Fruit fly (Drosophila melanogaster) whole organism, embryonic: ENCODE results near the gene Jon66Cii.

Experiments
- Asciz ChIP-seq: fragments of 200-800 bp; sonication (Bioruptor generic); optimal IDR thresholded peaks from 2 replicates; lab custom pipeline; 2017; ENCODE audit warnings: missing biosample characterization, mild to moderate bottlenecking, missing genetic modification characterization, missing genetic modification reagents
- Atf6 ChIP-seq: fragments of 200-800 bp; sonication (Bioruptor generic); IDR thresholded peaks from 2 replicates; pipeline ENCODE4 v1.3.6; 2022; ENCODE audit warnings: missing biosample characterization, missing genetic modification characterization
- CG11247 ChIP-seq: fragments of 200-800 bp; sonication (Bioruptor generic); IDR thresholded peaks from 2 replicates; pipeline ENCODE4 v1.3.6; 2022; ENCODE audit warnings: missing biosample characterization, missing genetic modification characterization
- CG11456 ChIP-seq: fragments of 200-800 bp; sonication (Bioruptor generic); IDR thresholded peaks from 3 replicates; pipeline ENCODE4 v1.3.6; 2022; ENCODE audit warnings: missing biosample characterization, missing genetic modification characterization
- CG12219 ChIP-seq: fragments of 200-800 bp; sonication (Bioruptor generic); optimal IDR thresholded peaks from 3 replicates; lab custom pipeline; 2018; ENCODE audit warnings: missing biosample characterization, mild to moderate bottlenecking, missing genetic modification characterization
- CG12744 ChIP-seq: fragments of 200-800 bp; sonication (Bioruptor generic); optimal IDR thresholded peaks from 2 replicates; lab custom pipeline; 2016; ENCODE audit warnings: missing biosample characterization, missing genetic modification characterization
- CG14441 ChIP-seq: fragments of 200-800 bp; sonication (Bioruptor generic); IDR thresholded peaks from 2 replicates; pipeline ENCODE4 v1.3.6; 2022; ENCODE audit warnings: missing biosample characterization, missing genetic modification characterization
- CG15269 ChIP-seq: fragments of 200-800 bp; sonication (Bioruptor generic); optimal IDR thresholded peaks from 2 replicates; lab custom pipeline; 2018; ENCODE audit warnings: missing biosample characterization, mild to moderate bottlenecking, missing genetic modification characterization, moderate library complexity
- CG15696 ChIP-seq: fragments of 200-800 bp; sonication (Bioruptor generic); optimal IDR thresholded peaks from 2 replicates; lab custom pipeline; 2019; ENCODE audit warnings: missing biosample characterization, mild to moderate bottlenecking, missing genetic modification characterization, moderate library complexity
- CG18262 ChIP-seq: fragments of 200-800 bp; optimal IDR thresholded peaks from 3 replicates; lab custom pipeline; 2019; ENCODE audit warnings: missing biosample characterization, mild to moderate bottlenecking, missing genetic modification characterization, moderate library complexity
- CG32532 ChIP-seq: fragments of 200-800 bp; sonication (Bioruptor generic); IDR thresholded peaks from 2 replicates; pipeline ENCODE4 v1.3.6; 2022; ENCODE audit warnings: missing biosample characterization, missing genetic modification characterization
- CG3847 ChIP-seq: fragments of 200-800 bp; sonication (Bioruptor generic); IDR thresholded peaks from 2 replicates; pipeline ENCODE4 v1.3.6; 2022; ENCODE audit warnings: missing biosample characterization, missing genetic modification characterization
- CG4328 ChIP-seq: fragments of 200-800 bp; sonication (Bioruptor generic); optimal IDR thresholded peaks from 3 replicates; lab custom pipeline; 2017; ENCODE audit warnings: missing biosample characterization, missing genetic modification reagents, missing genetic modification characterization
- CG4360 ChIP-seq: fragments of 200-800 bp; sonication (Bioruptor generic); IDR thresholded peaks from 2 replicates; pipeline ENCODE4 v1.3.6; 2022; ENCODE audit warnings: missing biosample characterization, missing genetic modification characterization
- CG4730 ChIP-seq: fragments of 200-800 bp; sonication (Bioruptor generic); IDR thresholded peaks from 2 replicates; pipeline ENCODE4 v1.3.6; 2022; ENCODE audit warnings: missing biosample characterization, missing genetic modification characterization
- CG5953 ChIP-seq: fragments of 200-800 bp; sonication (Bioruptor generic); IDR thresholded peaks from 2 replicates; pipeline ENCODE4 v1.3.6; 2022; ENCODE audit warnings: missing biosample characterization, missing genetic modification characterization
- CG9215 ChIP-seq: fragments of 200-800 bp; sonication (Bioruptor generic); IDR thresholded peaks from 2 replicates; pipeline ENCODE4 v1.3.6; 2022; ENCODE audit warnings: missing biosample characterization, missing genetic modification characterization
- CG9932 ChIP-seq: fragments of 200-800 bp; sonication (Bioruptor generic); IDR thresholded peaks from 2 replicates; pipeline ENCODE4 v1.3.6; 2022; ENCODE audit warnings: missing biosample characterization, missing genetic modification characterization
- D ChIP-seq, 2 experiments: fragments of 200-800 bp in 1 of 2; fragments of >200 bp in 1 of 2; sonication (Bioruptor generic) in 1 of 2; optimal IDR thresholded peaks; 2 replicates in 1 of 2; 3 replicates in 1 of 2; lab custom pipeline; 2017; ENCODE audit warnings: mild to moderate bottlenecking in 1 of 2, missing biosample characterization in 1 of 2, missing genetic modification characterization in 1 of 2, missing genetic modification reagents in 1 of 2
- Dad ChIP-seq: fragments of 200-800 bp; sonication (Bioruptor generic); optimal IDR thresholded peaks from 3 replicates; lab custom pipeline; 2016; ENCODE audit warnings: missing biosample characterization, missing genetic modification characterization
- Deaf1 ChIP-seq: fragments of 200-800 bp; optimal IDR thresholded peaks from 3 replicates; lab custom pipeline; 2019; ENCODE audit warnings: missing biosample characterization, mild to moderate bottlenecking, missing genetic modification characterization, moderate library complexity
- Fer2 ChIP-seq: fragments of 200-800 bp; sonication (Bioruptor generic); optimal IDR thresholded peaks from 2 replicates; lab custom pipeline; 2018; ENCODE audit warnings: missing biosample characterization, mild to moderate bottlenecking, missing genetic modification characterization, moderate library complexity
- Fer3 ChIP-seq: fragments of 200-800 bp; sonication (Bioruptor generic); optimal IDR thresholded peaks from 2 replicates; lab custom pipeline; 2018; ENCODE audit warnings: missing biosample characterization, mild to moderate bottlenecking, missing genetic modification characterization, moderate library complexity
- HHEX ChIP-seq: fragments of 200-800 bp; sonication (Bioruptor generic); optimal IDR thresholded peaks from 3 replicates; lab custom pipeline; 2017; ENCODE audit warnings: missing biosample characterization, mild to moderate bottlenecking, missing genetic modification characterization, missing genetic modification reagents
- HLH54F ChIP-seq: fragments of 200-800 bp; sonication (Bioruptor generic); optimal IDR thresholded peaks from 3 replicates; lab custom pipeline; 2016; ENCODE audit warnings: missing biosample characterization, missing genetic modification characterization
- Hsf ChIP-seq: fragments of 200-800 bp; sonication (Bioruptor generic); optimal IDR thresholded peaks from 3 replicates; lab custom pipeline; 2016; ENCODE audit warnings: missing biosample characterization, missing genetic modification characterization
- NC2β ChIP-seq: fragments of 200-800 bp; sonication (Bioruptor generic); optimal IDR thresholded peaks from 2 replicates; lab custom pipeline; 2016; ENCODE audit warnings: missing biosample characterization, missing genetic modification characterization
- Opbp ChIP-seq: fragments of 200-800 bp; sonication (Bioruptor generic); IDR thresholded peaks from 3 replicates; pipeline ENCODE4 v1.3.6; 2022; ENCODE audit warnings: missing biosample characterization, missing genetic modification characterization; ENCODE audit not compliant: partially characterized antibody
- Optix ChIP-seq: fragments of 200-800 bp; sonication (Bioruptor generic); IDR thresholded peaks from 3 replicates; pipeline ENCODE4 v1.3.6; 2022; ENCODE audit warnings: missing biosample characterization, missing genetic modification characterization
- PHDP ChIP-seq: fragments of 200-800 bp; sonication (Bioruptor generic); optimal IDR thresholded peaks from 3 replicates; lab custom pipeline; 2018; ENCODE audit warnings: missing biosample characterization, mild to moderate bottlenecking, missing genetic modification characterization, moderate library complexity
- Poxn ChIP-seq: fragments of 200-800 bp; sonication (Bioruptor generic); IDR thresholded peaks from 2 replicates; pipeline ENCODE4 v1.3.6; 2022; ENCODE audit warnings: missing biosample characterization, missing genetic modification characterization
- Rx ChIP-seq: fragments of 200-800 bp; sonication (Bioruptor generic); IDR thresholded peaks from 2 replicates; pipeline ENCODE4 v1.3.6; 2022; ENCODE audit warnings: missing biosample characterization, missing genetic modification characterization
- Sin3A ChIP-seq: fragments of >200 bp; optimal IDR thresholded peaks from 2 replicates; lab custom pipeline; 2018
- Taf1 ChIP-seq: fragments of 200-800 bp; sonication (Bioruptor generic); IDR thresholded peaks from 2 replicates; pipeline ENCODE4 v1.3.6; 2022; ENCODE audit warnings: missing biosample characterization, missing genetic modification characterization
- ap ChIP-seq: fragments of 200-800 bp; sonication (Bioruptor generic); IDR thresholded peaks from 2 replicates; pipeline ENCODE4 v1.3.6; 2022; ENCODE audit warnings: missing biosample characterization, missing genetic modification characterization
- bbx ChIP-seq: fragments of 200-800 bp; sonication (Bioruptor generic); IDR thresholded peaks from 2 replicates; pipeline ENCODE4 v1.3.6; 2022; ENCODE audit warnings: missing biosample characterization, missing genetic modification characterization; ENCODE audit not compliant: partially characterized antibody
- cwo ChIP-seq: fragments of 200-800 bp; sonication (Bioruptor generic); optimal IDR thresholded peaks from 3 replicates; lab custom pipeline; 2017; ENCODE audit warnings: missing biosample characterization, missing genetic modification characterization, mild to moderate bottlenecking, moderate library complexity, missing genetic modification reagents
- eve ChIP-seq, 2 experiments: fragments of >200 bp; optimal IDR thresholded peaks; 2 replicates each; lab custom pipeline; 2017; ENCODE audit warnings: missing biosample characterization in 2 of 2, missing genetic modification characterization in 2 of 2
- fd64A ChIP-seq: fragments of 200-800 bp; sonication (Bioruptor generic); optimal IDR thresholded peaks from 3 replicates; lab custom pipeline; 2018; ENCODE audit warnings: missing biosample characterization, mild to moderate bottlenecking, missing genetic modification characterization
- fru ChIP-seq: fragments of >200 bp; optimal IDR thresholded peaks from 2 replicates; lab custom pipeline; 2017
- gsb-n ChIP-seq: fragments of 200-800 bp; sonication (Bioruptor generic); optimal IDR thresholded peaks from 3 replicates; lab custom pipeline; 2018; ENCODE audit warnings: missing biosample characterization, mild to moderate bottlenecking, missing genetic modification characterization
- hb ChIP-seq: fragments of 200-800 bp; sonication (Bioruptor generic); IDR thresholded peaks from 3 replicates; pipeline ENCODE4 v1.3.6; 2022; ENCODE audit warnings: missing biosample characterization, missing genetic modification characterization; ENCODE audit not compliant: partially characterized antibody
- ind ChIP-seq: fragments of 200-800 bp; sonication (Bioruptor generic); optimal IDR thresholded peaks from 3 replicates; lab custom pipeline; 2016; ENCODE audit warnings: missing biosample characterization, missing genetic modification characterization
- insv ChIP-seq, 2 experiments: fragments of 200-800 bp; sonication (Bioruptor generic); optimal IDR thresholded peaks; 3 replicates each; lab custom pipeline; 2016 to 2018; ENCODE audit warnings: missing biosample characterization in 2 of 2, missing genetic modification characterization in 2 of 2
- mld ChIP-seq: fragments of 200-800 bp; sonication (Bioruptor generic); IDR thresholded peaks from 3 replicates; pipeline ENCODE4 v1.3.6; 2022; ENCODE audit warnings: missing biosample characterization, missing genetic modification characterization; ENCODE audit not compliant: partially characterized antibody
- run ChIP-seq: fragments of 200-800 bp; sonication (Bioruptor generic); optimal IDR thresholded peaks from 3 replicates; lab custom pipeline; 2018; ENCODE audit warnings: missing biosample characterization, mild to moderate bottlenecking, missing genetic modification characterization
- stc ChIP-seq: fragments of 200-800 bp; sonication (Bioruptor generic); IDR thresholded peaks from 2 replicates; pipeline ENCODE4 v1.3.6; 2022; ENCODE audit warnings: missing biosample characterization, missing genetic modification characterization
- zf30C ChIP-seq: fragments of 200-800 bp; sonication (Bioruptor generic); optimal IDR thresholded peaks from 3 replicates; lab custom pipeline; 2018; ENCODE audit warnings: missing biosample characterization, mild to moderate bottlenecking, missing genetic modification characterization
- zfh1 ChIP-seq: fragments of 200-800 bp; sonication (Bioruptor generic); IDR thresholded peaks from 3 replicates; pipeline ENCODE4 v1.3.6; 2022; ENCODE audit warnings: missing biosample characterization, missing genetic modification characterization

Gene Jon66Cii

dm6 chr3L:8441745-8442575 lies 48.5 kb upstream of the Jon66Cii start, which contains the start of gene Unr (continued):
- TF ChIP-seq CG4328 (GFP tag; lab: Kevin White, UChicago) (peak; percentile 75), fd64A (GFP tag; lab: Kevin White, UChicago) (no peak), D (optimal IDR thresholded peaks at IDR 0.05; lab: Kevin White, UChicago) (no peak), D (GFP tag; optimal IDR thresholded peaks at IDR 0.05; lab: Kevin White, UChicago) (peak; percentile 41), PHDP (peak; percentile 71), bbx (no peak), zf30C (GFP tag; lab: Kevin White, UChicago) (peak; percentile 46), Sin3A (peak; percentile 58), zfh1 (GFP tag; lab: Robert Waterston, UW) (peak; percentile 86), HLH54F (GFP tag; lab: Kevin White, UChicago) (peak; percentile 89), eve (GFP tag; optimal IDR thresholded peaks at IDR 0.05; lab: Kevin White, UChicago) (no peak), insv (GFP tag; optimal IDR thresholded peaks at IDR 0.05; lab: Kevin White, UChicago) (peak in 1 of 2 experiments; percentile 42), Asciz (peak; percentile 28), CG15269 (tag; lab: Kevin White, UChicago) (peak; percentile 79), Optix (GFP tag; lab: Robert Waterston, UW) (no peak; the same call in 1 of the 3 replicates), ap (peak; percentile 70), CG9215 (no peak), hb (GFP tag; lab: Robert Waterston, UW) (no peak), CG3847 (peak; percentile 80), gsb-n (tag; lab: Kevin White, UChicago) (peak; percentile 49), Opbp (GFP tag; lab: Robert Waterston, UW) (no peak), Fer3 (tag; lab: Kevin White, UChicago) (peak; percentile 71), CG18262 (tag; lab: Kevin White, UChicago) (peak; percentile 71), ind (peak; percentile 80), CG11247 (peak; percentile 81), fru (lab: Kevin White, UChicago) (no peak), CG4730 (GFP tag; lab: Robert Waterston, UW) (peak; percentile 72), CG9932 (GFP tag; lab: Robert Waterston, UW) (peak; percentile 89), CG5953 (GFP tag; lab: Robert Waterston, UW) (peak; percentile 76), run (tag; lab: Kevin White, UChicago) (peak; percentile 44), stc (GFP tag; lab: Robert Waterston, UW) (peak; percentile 75), NC2β (GFP tag; lab: Kevin White, UChicago) (peak; percentile 75), Atf6 (peak; percentile 77), CG12744 (peak; percentile 79), Taf1 (peak; percentile 74; the same call in 1 of the 2 replicates), HHEX (peak; percentile 73), Hsf (GFP tag; lab: Kevin White, UChicago) (peak; percentile 84), Fer2 (tag; lab: Kevin White, UChicago) (peak; percentile 69), mld (GFP tag; lab: Robert Waterston, UW) (no peak), cwo (GFP tag; lab: Kevin White, UChicago) (peak; percentile 51), CG11456 (GFP tag; lab: Robert Waterston, UW) (no peak), Poxn (GFP tag; lab: Robert Waterston, UW) (no peak), CG15696 (peak; percentile 67), Deaf1 (tag; lab: Kevin White, UChicago) (peak; percentile 65), Dad (GFP tag; lab: Kevin White, UChicago) (peak; percentile 63), CG14441 (peak; percentile 73), CG4360 (GFP tag; lab: Robert Waterston, UW) (peak; percentile 64), CG32532 (GFP tag; lab: Robert Waterston, UW) (peak; percentile 93), Rx (peak; percentile 63; the same call in 1 of the 2 replicates), CG12219 (GFP tag; lab: Kevin White, UChicago) (peak; percentile 55)
